Fruit fly (Drosophila melanogaster) whole organism, pupa: ENCODE results near the gene Stt3B.

ENCODE experiments used
- CG10348 ChIP-seq: fragments of 200-800 bp; sonication (Bioruptor generic); IDR thresholded peaks from 2 replicates; pipeline ENCODE4 v1.3.6; 2022; ENCODE audit warnings: missing biosample characterization, missing genetic modification characterization
- CG12605 ChIP-seq: fragments of 200-800 bp; sonication (Bioruptor generic); IDR thresholded peaks from 2 replicates; pipeline ENCODE4 v1.3.6; 2022; ENCODE audit warnings: missing biosample characterization, missing genetic modification characterization
- CG13204 ChIP-seq: fragments of 200-800 bp; sonication (Bioruptor generic); optimal IDR thresholded peaks from 2 replicates; lab custom pipeline; 2018; ENCODE audit warnings: missing biosample characterization, mild to moderate bottlenecking, missing genetic modification characterization, moderate library complexity
- CG14655 ChIP-seq: fragments of 200-800 bp; sonication (Bioruptor generic); optimal IDR thresholded peaks from 3 replicates; lab custom pipeline; 2017; ENCODE audit warnings: mild to moderate bottlenecking, missing biosample characterization, missing genetic modification reagents, missing genetic modification characterization
- CG15710 ChIP-seq: fragments of 200-800 bp; sonication (Bioruptor generic); optimal IDR thresholded peaks from 2 replicates; lab custom pipeline; 2018; ENCODE audit warnings: missing biosample characterization, mild to moderate bottlenecking, missing genetic modification characterization, moderate library complexity
- CG17806 ChIP-seq: fragments of 200-800 bp; sonication (Bioruptor generic); optimal IDR thresholded peaks from 2 replicates; lab custom pipeline; 2018; ENCODE audit warnings: missing biosample characterization, mild to moderate bottlenecking, missing genetic modification characterization, moderate library complexity
- CG32121 ChIP-seq: fragments of 200-800 bp; sonication (Bioruptor generic); IDR thresholded peaks from 2 replicates; pipeline ENCODE4 v1.3.6; 2022; ENCODE audit warnings: missing biosample characterization, missing genetic modification characterization
- CG34367 ChIP-seq: fragments of 200-800 bp; sonication (Bioruptor generic); optimal IDR thresholded peaks from 2 replicates; lab custom pipeline; 2018; ENCODE audit warnings: missing biosample characterization, mild to moderate bottlenecking, missing genetic modification characterization
- CG4496 ChIP-seq: fragments of 200-800 bp; sonication (Bioruptor generic); IDR thresholded peaks from 3 replicates; pipeline ENCODE4 v1.3.6; 2022; ENCODE audit warnings: missing biosample characterization, missing genetic modification characterization
- CG8159 ChIP-seq: fragments of 200-800 bp; sonication (Bioruptor generic); optimal IDR thresholded peaks from 3 replicates; lab custom pipeline; 2018; ENCODE audit warnings: missing biosample characterization, mild to moderate bottlenecking, missing genetic modification characterization, moderate library complexity
- CG8301 ChIP-seq: fragments of 200-800 bp; sonication (Bioruptor generic); optimal IDR thresholded peaks from 2 replicates; lab custom pipeline; 2018; ENCODE audit warnings: missing biosample characterization, mild to moderate bottlenecking, missing genetic modification characterization
- CG9948 ChIP-seq: fragments of 200-800 bp; sonication (Bioruptor generic); optimal IDR thresholded peaks from 2 replicates; lab custom pipeline; 2018; ENCODE audit warnings: missing biosample characterization, mild to moderate bottlenecking, missing genetic modification characterization, moderate library complexity
- D1 ChIP-seq: fragments of 200-800 bp; sonication (Bioruptor generic); optimal IDR thresholded peaks from 2 replicates; lab custom pipeline; 2018; ENCODE audit warnings: missing biosample characterization, mild to moderate bottlenecking, missing genetic modification characterization, moderate library complexity
- EcR ChIP-seq: fragments of 200-800 bp; sonication (Bioruptor generic); optimal IDR thresholded peaks from 3 replicates; lab custom pipeline; 2019; ENCODE audit warnings: missing biosample characterization, missing genetic modification characterization, mild to moderate bottlenecking, moderate library complexity, missing genetic modification reagents
- Ets98B ChIP-seq: fragments of 200-800 bp; sonication (Bioruptor generic); IDR thresholded peaks from 2 replicates; pipeline ENCODE4 v1.3.6; 2022; ENCODE audit warnings: missing biosample characterization, missing genetic modification characterization
- Pif1A ChIP-seq: fragments of 200-800 bp; sonication (Bioruptor generic); optimal IDR thresholded peaks from 3 replicates; lab custom pipeline; 2016; ENCODE audit warnings: missing biosample characterization, missing genetic modification characterization
- Pif1B ChIP-seq: fragments of 200-800 bp; sonication (Bioruptor generic); optimal IDR thresholded peaks from 3 replicates; lab custom pipeline; 2016; ENCODE audit warnings: missing biosample characterization, missing genetic modification characterization
- Snoo ChIP-seq: fragments of 200-800 bp; sonication (Bioruptor generic); optimal IDR thresholded peaks from 3 replicates; lab custom pipeline; 2017; ENCODE audit warnings: missing biosample characterization, mild to moderate bottlenecking, missing genetic modification characterization, inconsistent platforms
- fd96Ca ChIP-seq: fragments of 200-800 bp; sonication (Bioruptor generic); IDR thresholded peaks from 3 replicates; pipeline ENCODE4 v1.3.6; 2022; ENCODE audit warnings: missing biosample characterization, missing genetic modification characterization
- gl ChIP-seq: fragments of 200-800 bp; sonication (Bioruptor generic); optimal IDR thresholded peaks from 2 replicates; lab custom pipeline; 2018; ENCODE audit warnings: missing biosample characterization, mild to moderate bottlenecking, missing genetic modification characterization
- rn ChIP-seq: fragments of 200-800 bp; sonication (Bioruptor generic); IDR thresholded peaks from 2 replicates; pipeline ENCODE4 v1.3.6; 2022; ENCODE audit warnings: missing biosample characterization, missing genetic modification characterization

The Stt3B gene

dm6 chr3R:25044816-25045551 is 24.5 kb downstream of the Stt3B start, which contains the start of gene 5PtaseI:
Gene 5PtaseI (minus strand): TSS chr3R:25045151.
- no peak for TF ChIP-seq rn (GFP tag; lab: Robert Waterston, UW)
- no peak for TF ChIP-seq CG34367 (tag; lab: Kevin White, UChicago)
- TF ChIP-seq CG13204: no peak
- TF ChIP-seq CG10348 (GFP tag; lab: Robert Waterston, UW): no peak
- no peak for TF ChIP-seq gl
- TF ChIP-seq Ets98B (GFP tag; lab: Robert Waterston, UW): no peak
- no peak for TF ChIP-seq EcR (GFP tag; lab: Kevin White, UChicago)
- no peak for TF ChIP-seq CG9948 (tag; lab: Kevin White, UChicago)
- TF ChIP-seq Pif1A (GFP tag; lab: Kevin White, UChicago): no peak
- no peak for TF ChIP-seq CG32121 (GFP tag; lab: Robert Waterston, UW)
- TF ChIP-seq fd96Ca (GFP tag; lab: Robert Waterston, UW): no peak
- TF ChIP-seq Pif1B: no peak
- TF ChIP-seq CG17806 (tag; lab: Kevin White, UChicago): no peak
- no peak for TF ChIP-seq CG12605 (GFP tag; lab: Robert Waterston, UW)
- TF ChIP-seq D1 (tag; lab: Kevin White, UChicago): no peak
- TF ChIP-seq CG8159 (tag; lab: Kevin White, UChicago): no peak
- no peak for TF ChIP-seq CG15710
- no peak for TF ChIP-seq CG8301 (tag; lab: Kevin White, UChicago)
- TF ChIP-seq Snoo: no peak
- TF ChIP-seq, all 21 proteins: peak for 0

- TF ChIP-seq rn (GFP tag; lab: Robert Waterston, UW) (no peak), gl (no peak), CG4496 (GFP tag; lab: Robert Waterston, UW) (no peak), CG13204 (no peak), CG8159 (tag; lab: Kevin White, UChicago) (no peak), CG9948 (tag; lab: Kevin White, UChicago) (peak; percentile 72), D1 (tag; lab: Kevin White, UChicago) (no peak)
Observed at dm6 chr3R:25039028-25039476, 30.4 kb downstream of the Stt3B start, which contains the start of the genes Ythdf and bai. Gene Ythdf (minus strand): TSS chr3R:25039249. Gene bai (plus strand): TSS chr3R:25039374.

dm6 chr3R:25036644-25037043 is 32.8 kb downstream of the Stt3B start, which contains the start of gene CG31115:
Gene CG31115 (plus strand): TSS chr3R:25036944.
- TF ChIP-seq Snoo: no peak
- no peak for TF ChIP-seq Pif1B
- TF ChIP-seq CG8159 (tag; lab: Kevin White, UChicago): no peak
- no peak for TF ChIP-seq D1 (tag; lab: Kevin White, UChicago)
- no peak for TF ChIP-seq fd96Ca (GFP tag; lab: Robert Waterston, UW)
- no peak for TF ChIP-seq CG14655 (GFP tag; lab: Kevin White, UChicago)
- no peak for TF ChIP-seq CG8301 (tag; lab: Kevin White, UChicago)
- no peak for TF ChIP-seq CG34367 (tag; lab: Kevin White, UChicago)
- no peak for TF ChIP-seq gl
- no peak for TF ChIP-seq rn (GFP tag; lab: Robert Waterston, UW)

- TF ChIP-seq CG4496 (GFP tag; lab: Robert Waterston, UW) (no peak), gl (no peak), EcR (GFP tag; lab: Kevin White, UChicago) (no peak), D1 (tag; lab: Kevin White, UChicago) (no peak), Ets98B (GFP tag; lab: Robert Waterston, UW) (no peak), CG12605 (GFP tag; lab: Robert Waterston, UW) (no peak), CG15710 (no peak), CG17806 (tag; lab: Kevin White, UChicago) (no peak), Pif1A (GFP tag; lab: Kevin White, UChicago) (no peak), CG10348 (GFP tag; lab: Robert Waterston, UW) (no peak), CG8301 (tag; lab: Kevin White, UChicago) (no peak), CG9948 (tag; lab: Kevin White, UChicago) (no peak), CG8159 (tag; lab: Kevin White, UChicago) (no peak), Snoo (no peak), rn (GFP tag; lab: Robert Waterston, UW) (no peak), fd96Ca (GFP tag; lab: Robert Waterston, UW) (no peak)
Observed at dm6 chr3R:25033142-25033586, 36.3 kb downstream of the Stt3B start, which contains the start of gene Smg6. Gene Smg6 (minus strand): TSS chr3R:25033465.

dm6 chr3R:25032686-25033085 is 36.8 kb downstream of the Stt3B start:
- TF ChIP-seq Pif1B (no peak), CG13204 (no peak), D1 (tag; lab: Kevin White, UChicago) (no peak), CG12605 (GFP tag; lab: Robert Waterston, UW) (no peak), EcR (GFP tag; lab: Kevin White, UChicago) (no peak), CG34367 (tag; lab: Kevin White, UChicago) (no peak), CG10348 (GFP tag; lab: Robert Waterston, UW) (no peak), Ets98B (GFP tag; lab: Robert Waterston, UW) (no peak), CG8159 (tag; lab: Kevin White, UChicago) (no peak)
